Worm (Caenorhabditis elegans): ENCODE data around the gene Y73F8A.23.

DNA sequence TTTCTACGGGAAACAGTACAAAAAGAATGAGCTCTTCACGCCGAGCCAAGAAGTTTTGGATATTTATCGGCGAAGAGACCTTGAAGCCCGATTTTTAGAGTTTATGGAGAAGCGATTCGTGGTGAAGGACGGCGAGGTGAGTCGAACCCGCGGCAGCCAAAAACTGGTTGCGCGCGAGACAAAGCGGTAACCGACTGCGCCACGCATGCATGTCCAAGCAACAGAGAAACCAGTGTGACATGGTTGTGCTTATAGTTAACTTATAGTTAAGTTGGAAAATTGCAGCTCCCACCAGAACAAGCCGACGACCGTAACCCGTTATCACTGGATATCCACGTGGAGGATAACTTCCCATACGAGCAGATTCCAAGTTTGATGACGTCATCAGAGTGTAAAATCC is 32.0 kb upstream of the Y73F8A.23 start:
- no peak for TF ChIP-seq scrt-1 (GFP tag; IDR thresholded peaks at IDR 0.05)
- TF ChIP-seq aly-1 (tag; optimal IDR thresholded peaks at IDR 0.05), result no peak
- TF ChIP-seq tra-4 (tag; optimal IDR thresholded peaks at IDR 0.05), result no peak
- TF ChIP-seq hmbx-1 (tag; optimal IDR thresholded peaks at IDR 0.05), result no peak
- no peak for TF ChIP-seq ama-1 (optimal IDR thresholded peaks at IDR 0.05)
